Worm (Caenorhabditis elegans): ENCODE data around the gene T03E6.9.

DNA sequence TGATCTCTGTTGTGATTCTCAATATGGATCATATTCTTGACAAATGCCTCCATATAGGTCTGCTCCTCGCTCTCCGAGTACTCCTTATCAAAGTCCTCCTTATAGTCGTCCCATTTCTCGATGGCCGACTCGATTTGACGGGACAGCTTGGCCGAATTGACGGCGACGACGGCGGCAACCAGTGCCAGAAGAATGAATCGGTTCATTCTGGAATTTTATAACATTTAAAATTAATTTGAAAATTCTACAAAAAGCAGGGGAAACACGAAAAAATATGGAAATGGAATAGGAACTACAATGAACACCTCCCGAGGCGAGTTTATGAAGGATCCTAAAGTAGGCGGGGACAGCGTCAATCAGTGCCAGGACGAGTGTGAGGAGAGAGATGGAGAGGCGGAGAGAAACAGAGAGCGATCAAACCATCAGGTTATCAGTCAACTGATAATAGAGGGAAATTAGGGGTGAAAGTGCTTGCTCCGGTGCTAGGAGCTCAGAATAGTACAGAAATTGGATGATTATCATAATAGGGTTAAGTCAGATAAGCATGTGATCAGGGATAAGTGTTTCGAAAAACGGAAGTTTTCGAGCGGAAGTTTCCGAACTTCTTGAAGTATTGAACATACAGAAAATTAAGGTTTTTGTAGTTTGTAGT is 5.3 kb downstream of the T03E6.9 start, which contains the start of gene cpl-1:
- TF ChIP-seq unc-55 (GFP tag; optimal IDR thresholded peaks at IDR 0.05) (no peak), dmd-4 (tag; optimal IDR thresholded peaks at IDR 0.05; ENCODE audit: borderline replicate concordance) (no peak), hlh-30 (tag; optimal IDR thresholded peaks at IDR 0.05; ENCODE audit: insufficient read depth) (no peak), tbx-2 (tag; optimal IDR thresholded peaks at IDR 0.05) (no peak), sdc-2 (tag; optimal IDR thresholded peaks at IDR 0.05) (no peak), ceh-18 (tag; optimal IDR thresholded peaks at IDR 0.05) (no peak), nhr-232 (tag; optimal IDR thresholded peaks at IDR 0.05) (no peak), sox-4 (tag; optimal IDR thresholded peaks at IDR 0.05) (no peak), unc-3 (GFP tag; conservative IDR thresholded peaks at IDR 0.05) (no peak), unc-3 (tag; optimal IDR thresholded peaks at IDR 0.05) (no peak), nhr-11 (tag; optimal IDR thresholded peaks at IDR 0.05) (no peak)
